Fruit fly (Drosophila melanogaster) whole organism, adult: ENCODE results near the gene CG8236.
A peak's percentile ranks its signal among the peaks of the same experiment; 100 is the strongest.

Experiments
- Crg-1 ChIP-seq: fragments of 200-800 bp; sonication (Bioruptor generic); optimal IDR thresholded peaks from 2 replicates; lab custom pipeline; 2016; ENCODE audit warnings: missing biosample characterization, missing genetic modification characterization
- cnc ChIP-seq, 2 experiments: fragments of >200 bp; optimal IDR thresholded peaks; 2 replicates each; lab custom pipeline; 2017
- kay ChIP-seq: fragments of 200-800 bp; sonication (Bioruptor generic); peaks from one replicate; lab custom pipeline; 2016; ENCODE audit warnings: missing biosample characterization, missing genetic modification characterization, borderline replicate concordance
- ovo ChIP-seq: fragments of 200-800 bp; sonication (Bioruptor generic); optimal IDR thresholded peaks from 2 replicates; lab custom pipeline; 2016; ENCODE audit warnings: missing biosample characterization, missing genetic modification characterization

DNA sequence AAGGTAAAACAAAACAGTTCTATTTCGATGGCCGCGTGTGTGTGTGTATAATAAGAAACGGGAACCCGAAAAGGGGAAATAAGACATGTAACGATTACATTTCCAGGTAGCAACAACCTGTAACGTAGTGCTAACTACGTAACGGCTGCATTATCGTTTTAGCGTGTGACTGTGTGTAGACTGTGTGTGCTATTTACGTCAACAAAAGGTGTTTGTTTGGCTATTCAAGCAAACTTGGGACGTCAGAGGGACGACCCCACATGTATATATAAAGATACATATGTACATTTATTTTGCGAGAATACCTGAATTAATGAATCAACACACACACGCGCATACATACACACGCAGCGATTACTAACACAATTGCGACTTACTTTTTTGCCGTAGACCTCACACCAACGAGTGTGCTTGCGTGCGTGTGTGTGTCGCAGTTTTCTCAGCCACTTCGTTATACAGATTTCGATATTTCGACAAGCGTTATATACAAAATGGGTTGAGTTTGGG lies 50.4 kb downstream of the CG8236 start:
- TF ChIP-seq cnc (optimal IDR thresholded peaks at IDR 0.05; lab: Kevin White, UChicago) (peak in 1 of 2 experiments; percentile 17), Crg-1 (GFP tag; lab: Kevin White, UChicago) (peak; percentile 75), ovo (GFP tag; lab: Kevin White, UChicago) (peak; percentile 74), kay (peak; percentile 97)
